Worm (Caenorhabditis elegans): ENCODE data around the gene str-1.

Gene str-1

DNA sequence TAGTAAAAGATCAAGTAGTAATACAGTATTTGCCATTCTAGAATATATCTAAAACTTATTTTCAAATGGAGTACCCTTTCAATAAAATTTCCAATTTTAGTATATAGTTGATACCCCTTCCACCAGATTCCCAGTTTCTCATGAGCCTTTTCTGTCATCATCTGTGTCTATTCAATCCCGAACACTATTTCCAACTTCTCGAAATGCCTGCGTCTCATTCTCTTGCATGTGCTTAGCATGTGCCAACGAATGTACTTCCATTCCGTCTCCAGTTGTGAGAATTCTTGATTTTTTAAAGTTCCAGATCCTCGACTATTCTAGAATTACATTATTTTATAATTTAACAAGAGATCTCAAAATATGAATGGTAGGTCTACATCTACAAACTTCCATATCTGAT lies 7.0 kb upstream of the str-1 start, which contains the start of gene C42D4.18 (continued):
- TF ChIP-seq xbp-1 (tag; optimal IDR thresholded peaks at IDR 0.05), result no peak
- peak in 1 of 3 experiments; percentile 31 for TF ChIP-seq ceh-82 (tag; optimal IDR thresholded peaks at IDR 0.05)
- TF ChIP-seq skn-1 (tag; optimal IDR thresholded peaks at IDR 0.05), result no peak
- no peak for TF ChIP-seq alr-1 (tag; optimal IDR thresholded peaks at IDR 0.05; ENCODE audit: borderline replicate concordance)
- TF ChIP-seq C34B4.2 (tag; optimal IDR thresholded peaks at IDR 0.05), result no peak
- no peak for TF ChIP-seq unc-86 (tag; optimal IDR thresholded peaks at IDR 0.05)
- TF ChIP-seq fos-1 (tag; optimal IDR thresholded peaks at IDR 0.05), result no peak
- no peak for TF ChIP-seq pax-3 (tag; optimal IDR thresholded peaks at IDR 0.05)
- TF ChIP-seq nhr-12 (tag; optimal IDR thresholded peaks at IDR 0.05), result no peak
- no peak for TF ChIP-seq ama-1 (optimal IDR thresholded peaks at IDR 0.05)
- no peak for TF ChIP-seq ets-5 (GFP tag; IDR thresholded peaks at IDR 0.05)
- TF ChIP-seq lin-14 (GFP tag; optimal IDR thresholded peaks at IDR 0.05), result no peak
- TF ChIP-seq snu-23 (GFP tag; optimal IDR thresholded peaks at IDR 0.05), result peak; percentile 50
- no peak for TF ChIP-seq lin-35 (GFP tag; optimal IDR thresholded peaks at IDR 0.05)
- no peak for TF ChIP-seq hpl-2 (GFP tag; optimal IDR thresholded peaks at IDR 0.05)
- peak; percentile 38 for TF ChIP-seq nhr-47 (tag; optimal IDR thresholded peaks at IDR 0.05)
- no peak for TF ChIP-seq jun-1 (tag; optimal IDR thresholded peaks at IDR 0.05)
- no peak for TF ChIP-seq Y116A8C.19 (tag; optimal IDR thresholded peaks at IDR 0.05; ENCODE audit: borderline replicate concordance)
- TF ChIP-seq egl-27 (tag; optimal IDR thresholded peaks at IDR 0.05), result no peak
- TF ChIP-seq elt-3 (tag; optimal IDR thresholded peaks at IDR 0.05), result no peak
- TF ChIP-seq rnt-1 (tag; optimal IDR thresholded peaks at IDR 0.05), result peak; percentile 38
- no peak for TF ChIP-seq lin-39 (tag; optimal IDR thresholded peaks at IDR 0.05)
- peak; percentile 7 for TF ChIP-seq lir-3 (tag; optimal IDR thresholded peaks at IDR 0.05; ENCODE audit: poor library complexity)
- no peak for TF ChIP-seq ces-1 (GFP tag; optimal IDR thresholded peaks at IDR 0.05)
- TF ChIP-seq nhr-76 (tag; optimal IDR thresholded peaks at IDR 0.05), result no peak
- no peak for TF ChIP-seq nhr-77 (tag; optimal IDR thresholded peaks at IDR 0.05)
- no peak for TF ChIP-seq nhr-28 (tag; optimal IDR thresholded peaks at IDR 0.05)
- no peak for TF ChIP-seq nhr-19 (GFP tag; conservative IDR thresholded peaks at IDR 0.05)
- no peak for TF ChIP-seq lin-13 (GFP tag; optimal IDR thresholded peaks at IDR 0.05)
- no peak for TF ChIP-seq hlh-4 (tag; optimal IDR thresholded peaks at IDR 0.05)

DNA sequence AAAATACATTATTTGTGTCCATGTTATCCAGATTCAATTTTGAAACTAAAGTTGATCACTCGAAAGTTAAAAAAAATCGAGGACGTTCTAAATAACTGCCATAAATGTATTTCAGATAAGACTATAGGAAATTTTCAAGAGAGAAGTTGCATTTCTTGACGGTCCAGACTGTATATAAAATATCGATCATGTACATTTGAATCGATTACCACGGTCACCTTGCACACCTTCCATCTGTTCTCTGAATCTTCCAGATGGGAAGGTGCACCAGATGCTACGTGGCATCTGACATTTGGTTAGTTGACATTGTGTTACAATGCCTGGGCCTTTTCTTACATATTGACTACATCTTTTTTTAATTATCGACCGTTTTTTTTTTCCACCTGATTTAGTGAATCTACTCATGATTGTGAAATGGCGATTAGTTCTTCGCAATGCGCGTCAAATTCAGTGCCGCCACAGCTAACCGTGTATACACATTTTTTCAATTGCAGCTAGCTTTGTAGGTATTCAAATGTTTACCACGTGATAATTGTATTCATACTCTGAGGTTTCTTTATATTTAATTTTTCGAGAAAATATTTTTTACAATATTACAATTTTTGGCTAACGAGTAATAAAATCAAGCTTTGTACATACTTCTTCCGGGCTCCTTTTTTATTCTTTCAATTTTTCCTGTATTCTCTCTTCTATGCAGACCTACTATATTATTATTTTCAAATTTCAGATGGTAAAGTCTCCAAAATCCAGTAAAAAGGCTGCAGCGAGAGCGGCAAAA lies 5.4 kb upstream of the str-1 start, which contains the start of gene skr-16:
skr-16 (plus strand) TSS at position 728 of the 778 bp plus-strand sequence.
- no peak for TF ChIP-seq tlp-1 (tag; optimal IDR thresholded peaks at IDR 0.05)
- TF ChIP-seq ztf-4 (tag; optimal IDR thresholded peaks at IDR 0.05), result no peak
- TF ChIP-seq lin-39 (tag; optimal IDR thresholded peaks at IDR 0.05), result no peak
- TF ChIP-seq vab-15 (tag; optimal IDR thresholded peaks at IDR 0.05), result no peak
- no peak for TF ChIP-seq ztf-11 (tag; optimal IDR thresholded peaks at IDR 0.05)
- peak; percentile 32 for TF ChIP-seq dsc-1 (tag; optimal IDR thresholded peaks at IDR 0.05)
- peak in 1 of 2 experiments; percentile 20 for TF ChIP-seq lsy-2 (tag; optimal IDR thresholded peaks at IDR 0.05)
- peak; percentile 79 for TF ChIP-seq mep-1 (tag; optimal IDR thresholded peaks at IDR 0.05)
- no peak for TF ChIP-seq ces-1 (GFP tag; optimal IDR thresholded peaks at IDR 0.05)
- peak; percentile 55 for TF ChIP-seq nhr-85 (tag)
- TF ChIP-seq skn-1 (tag; optimal IDR thresholded peaks at IDR 0.05), result peak; percentile 13
- TF ChIP-seq snu-23 (GFP tag; optimal IDR thresholded peaks at IDR 0.05), result no peak
- TF ChIP-seq efl-1 (optimal IDR thresholded peaks at IDR 0.05), result peak; percentile 7 to 50
- TF ChIP-seq efl-1 (GFP tag; optimal IDR thresholded peaks at IDR 0.05 in 1 of 2), result peak; percentile 64 to 92
- TF ChIP-seq pax-3 (tag; optimal IDR thresholded peaks at IDR 0.05), result no peak
- no peak for TF ChIP-seq ceh-82 (tag; optimal IDR thresholded peaks at IDR 0.05)
- no peak for TF ChIP-seq pqm-1 (tag; optimal IDR thresholded peaks at IDR 0.05)
- TF ChIP-seq unc-30 (tag; optimal IDR thresholded peaks at IDR 0.05), result no peak
- TF ChIP-seq nhr-84 (tag; optimal IDR thresholded peaks at IDR 0.05), result no peak
- TF ChIP-seq ceh-90 (tag; optimal IDR thresholded peaks at IDR 0.05), result no peak
- TF ChIP-seq pag-3 (tag; optimal IDR thresholded peaks at IDR 0.05; ENCODE audit: borderline replicate concordance, insufficient read depth), result no peak
- TF ChIP-seq rnt-1 (tag; optimal IDR thresholded peaks at IDR 0.05), result peak; percentile 1
- TF ChIP-seq fkh-8 (tag; optimal IDR thresholded peaks at IDR 0.05), result peak; percentile 6
- TF ChIP-seq nhr-90 (tag; optimal IDR thresholded peaks at IDR 0.05; ENCODE audit: poor library complexity), result no peak
- TF ChIP-seq unc-130 (tag; optimal IDR thresholded peaks at IDR 0.05), result no peak
- TF ChIP-seq tbx-2 (tag; optimal IDR thresholded peaks at IDR 0.05), result no peak
- no peak for TF ChIP-seq zag-1 (tag; optimal IDR thresholded peaks at IDR 0.05)
- no peak for TF ChIP-seq fkh-10 (GFP tag; optimal IDR thresholded peaks at IDR 0.05)
- peak; percentile 5 for TF ChIP-seq nhr-47 (tag; optimal IDR thresholded peaks at IDR 0.05)
- TF ChIP-seq lin-35 (GFP tag; optimal IDR thresholded peaks at IDR 0.05), result peak; percentile 22 to 64

Data from whole organism, L1 larva.